Worm (Caenorhabditis elegans) whole organism, mixed stage, embryonic: Measurements from ENCODE around the gene nhr-178.
A peak's percentile ranks its signal among the peaks of the same experiment; 100 is the strongest.

Experiments used
- M03D4.4 ChIP-seq: sonication (generic microtip); optimal IDR thresholded peaks from 2 replicates; lab custom pipeline; 2017; ENCODE audit warnings: mild to moderate bottlenecking, missing genetic modification characterization, missing compliant biosample characterization
- blmp-1 ChIP-seq: fragments of 150-350 bp; optimal IDR thresholded peaks from 2 replicates; lab custom pipeline; 2014; ENCODE audit warnings: missing biosample characterization, missing genetic modification characterization
- ceh-39 ChIP-seq: fragments of 150-350 bp; optimal IDR thresholded peaks from 2 replicates; lab custom pipeline; 2014; ENCODE audit warnings: missing biosample characterization, missing genetic modification characterization
- ceh-43 ChIP-seq: fragments of 200-800 bp; sonication (Bioruptor generic); optimal IDR thresholded peaks from 2 replicates; lab custom pipeline; 2018; ENCODE audit warnings: mild to moderate bottlenecking, missing genetic modification characterization, moderate library complexity, missing compliant biosample characterization
- ceh-83 ChIP-seq: fragments of 200-800 bp; sonication (Bioruptor generic); optimal IDR thresholded peaks from 2 replicates; lab custom pipeline; 2018; ENCODE audit warnings: mild to moderate bottlenecking, missing genetic modification characterization, missing compliant biosample characterization
- ces-1 ChIP-seq: fragments of 150-350 bp; optimal IDR thresholded peaks from 2 replicates; lab custom pipeline; 2014; ENCODE audit warnings: missing biosample characterization, missing genetic modification reagents, missing genetic modification characterization
- cnd-1 ChIP-seq: fragments of 200-800 bp; sonication (Bioruptor generic); optimal IDR thresholded peaks from 2 replicates; lab custom pipeline; 2018; ENCODE audit warnings: mild to moderate bottlenecking, missing genetic modification characterization, missing compliant biosample characterization
- drap-1 ChIP-seq: fragments of 200-800 bp; sonication (Bioruptor generic); optimal IDR thresholded peaks from 3 replicates; lab custom pipeline; 2018; ENCODE audit warnings: mild to moderate bottlenecking, missing genetic modification characterization, missing compliant biosample characterization
- elt-1 ChIP-seq: sonication (generic microtip); optimal IDR thresholded peaks from 2 replicates; lab custom pipeline; 2017; ENCODE audit warnings: missing genetic modification characterization, mild to moderate bottlenecking, missing compliant biosample characterization, antibody characterized with exemption, moderate library complexity, borderline replicate concordance; ENCODE audit not compliant: insufficient read depth
- elt-3 ChIP-seq: fragments of 150-350 bp; optimal IDR thresholded peaks from 2 replicates; lab custom pipeline; 2014; ENCODE audit warnings: missing biosample characterization, missing genetic modification characterization
- flh-1 ChIP-seq: fragments of 200-800 bp; sonication (Bioruptor generic); optimal IDR thresholded peaks from 2 replicates; lab custom pipeline; 2018; ENCODE audit warnings: mild to moderate bottlenecking, missing genetic modification characterization, moderate library complexity, missing compliant biosample characterization
- ham-2 ChIP-seq: fragments of 200-800 bp; sonication (Bioruptor generic); optimal IDR thresholded peaks from 2 replicates; lab custom pipeline; 2018; ENCODE audit warnings: mild to moderate bottlenecking, missing genetic modification characterization, missing compliant biosample characterization
- hlh-1 ChIP-seq: fragments of 150-350 bp; optimal IDR thresholded peaks from 2 replicates; lab custom pipeline; 2014; ENCODE audit warnings: missing biosample characterization, missing genetic modification reagents, missing genetic modification characterization
- lin-13 ChIP-seq: fragments of 150-350 bp; optimal IDR thresholded peaks from 2 replicates; lab custom pipeline; 2014; ENCODE audit warnings: missing biosample characterization, missing genetic modification characterization
- lin-32 ChIP-seq: fragments of 200-800 bp; sonication (Bioruptor generic); optimal IDR thresholded peaks from 2 replicates; lab custom pipeline; 2018; ENCODE audit warnings: mild to moderate bottlenecking, missing genetic modification characterization, missing compliant biosample characterization
- lsy-2 ChIP-seq: fragments of 150-350 bp; optimal IDR thresholded peaks from 2 replicates; lab custom pipeline; 2014; ENCODE audit warnings: missing biosample characterization, missing genetic modification characterization
- mab-5 ChIP-seq: fragments of 150-350 bp; optimal IDR thresholded peaks from 2 replicates; lab custom pipeline; 2014; ENCODE audit warnings: missing biosample characterization, missing genetic modification characterization
- mep-1 ChIP-seq: fragments of 150-350 bp; optimal IDR thresholded peaks from 2 replicates; lab custom pipeline; 2017; ENCODE audit warnings: missing biosample characterization, missing genetic modification reagents, missing genetic modification characterization, inconsistent platforms
- mls-2 ChIP-seq: sonication (generic microtip); optimal IDR thresholded peaks from 2 replicates; lab custom pipeline; 2016; ENCODE audit warnings: mild to moderate bottlenecking, missing genetic modification characterization, moderate library complexity, missing compliant biosample characterization
- nhr-2 ChIP-seq: fragments of 150-350 bp; optimal IDR thresholded peaks from 2 replicates; lab custom pipeline; 2014; ENCODE audit warnings: missing biosample characterization, missing genetic modification characterization
- nhr-237 ChIP-seq: fragments of 150-350 bp; optimal IDR thresholded peaks from 2 replicates; lab custom pipeline; 2014; ENCODE audit warnings: missing biosample characterization, missing genetic modification characterization
- nhr-28 ChIP-seq: fragments of 150-350 bp; optimal IDR thresholded peaks from 2 replicates; lab custom pipeline; 2014; ENCODE audit warnings: missing biosample characterization, missing genetic modification characterization
- nhr-76 ChIP-seq: sonication (generic microtip); optimal IDR thresholded peaks from 2 replicates; lab custom pipeline; 2017; ENCODE audit warnings: missing biosample characterization, missing genetic modification characterization
- pha-4 ChIP-seq: fragments of 150-350 bp; optimal IDR thresholded peaks from 2 replicates; lab custom pipeline; 2018; ENCODE audit warnings: missing biosample characterization, missing genetic modification reagents, missing genetic modification characterization
- snpc-4 ChIP-seq: fragments of 150-350 bp; optimal IDR thresholded peaks from 2 replicates; lab custom pipeline; 2014; ENCODE audit warnings: missing biosample characterization, missing genetic modification characterization
- sptf-1 ChIP-seq: sonication (generic microtip); optimal IDR thresholded peaks from 2 replicates; lab custom pipeline; 2017; ENCODE audit warnings: mild to moderate bottlenecking, missing genetic modification characterization, moderate library complexity, missing compliant biosample characterization
- tbx-8 ChIP-seq: fragments of 200-800 bp; sonication (Bioruptor generic); optimal IDR thresholded peaks from 2 replicates; lab custom pipeline; 2018; ENCODE audit warnings: mild to moderate bottlenecking, missing genetic modification characterization, moderate library complexity, missing compliant biosample characterization
- unc-120 ChIP-seq: sonication (generic microtip); optimal IDR thresholded peaks from 2 replicates; lab custom pipeline; 2017; ENCODE audit warnings: missing genetic modification characterization, missing compliant biosample characterization; ENCODE audit not compliant: poor library complexity, severe bottlenecking
- unc-39 ChIP-seq: fragments of 150-350 bp; optimal IDR thresholded peaks from 2 replicates; lab custom pipeline; 2014; ENCODE audit warnings: missing biosample characterization, missing genetic modification characterization
- unc-62 ChIP-seq: fragments of 150-350 bp; optimal IDR thresholded peaks from 2 replicates; lab custom pipeline; 2014; ENCODE audit warnings: missing biosample characterization, missing genetic modification reagents, missing genetic modification characterization
- zip-8 ChIP-seq: fragments of 150-350 bp; optimal IDR thresholded peaks from 2 replicates; lab custom pipeline; 2014; ENCODE audit warnings: missing biosample characterization, missing genetic modification characterization
- ztf-11 ChIP-seq: fragments of 150-350 bp; optimal IDR thresholded peaks from 2 replicates; lab custom pipeline; 2014; ENCODE audit warnings: missing biosample characterization, missing genetic modification characterization

Gene nhr-178

ce11 chrV:1577092-1577709 is 30.6 kb downstream of the nhr-178 start:
- peak; percentile 72 for TF ChIP-seq nhr-2 (tag; lab: Kevin White, UChicago)
- TF ChIP-seq ces-1 (GFP tag; lab: Kevin White, UChicago) = no peak
- TF ChIP-seq lsy-2 (tag; lab: Kevin White, UChicago) = no peak
- no peak for TF ChIP-seq mls-2 (tag; lab: Kevin White, UChicago)
- TF ChIP-seq M03D4.4 (tag; lab: Kevin White, UChicago) = peak; percentile 49
- peak; percentile 24 for TF ChIP-seq ceh-43 (GFP tag; lab: Kevin White, UChicago)
- peak; percentile 32 for TF ChIP-seq ceh-83 (GFP tag; lab: Kevin White, UChicago)
- TF ChIP-seq, all 35 proteins: peak for 4

- TF ChIP-seq unc-120 (tag; lab: Kevin White, UChicago) = peak; percentile 46
- TF ChIP-seq ces-1 (GFP tag; lab: Kevin White, UChicago) = no peak
- peak; percentile 36 for TF ChIP-seq lin-13 (tag; lab: Kevin White, UChicago)
- TF ChIP-seq M03D4.4 (tag; lab: Kevin White, UChicago) = peak; percentile 44
- peak; percentile 91 for TF ChIP-seq cnd-1 (tag; lab: Kevin White, UChicago)
- TF ChIP-seq ceh-83 (GFP tag; lab: Kevin White, UChicago) = no peak
- TF ChIP-seq unc-39 = no peak
- TF ChIP-seq ztf-11 = no peak
- no peak for TF ChIP-seq nhr-2 (tag; lab: Kevin White, UChicago)
- TF ChIP-seq mab-5 (tag; lab: Kevin White, UChicago) = peak; percentile 8
- TF ChIP-seq snpc-4 = no peak
- peak; percentile 37 for TF ChIP-seq mep-1 (tag; lab: Kevin White, UChicago)
- TF ChIP-seq sptf-1 (tag; lab: Kevin White, UChicago) = no peak
- no peak for TF ChIP-seq mls-2 (tag; lab: Kevin White, UChicago)
- TF ChIP-seq hlh-1 (tag; lab: Kevin White, UChicago) = peak; percentile 98
- TF ChIP-seq lin-32 = peak; percentile 52
- TF ChIP-seq unc-62 (GFP tag; lab: Kevin White, UChicago) = peak; percentile 86
- no peak for TF ChIP-seq ceh-43 (GFP tag; lab: Kevin White, UChicago)
- TF ChIP-seq, all 35 proteins: peak for 9
Observed at ce11 chrV:1575493-1576084, 32.2 kb downstream of the nhr-178 start.

- TF ChIP-seq nhr-2 (tag; lab: Kevin White, UChicago) (peak; percentile 91), cnd-1 (tag; lab: Kevin White, UChicago) (no peak), ceh-43 (GFP tag; lab: Kevin White, UChicago) (no peak), unc-39 (no peak), nhr-76 (no peak), elt-1 (tag; lab: Kevin White, UChicago) (no peak), ceh-83 (GFP tag; lab: Kevin White, UChicago) (no peak), flh-1 (no peak), unc-120 (tag; lab: Kevin White, UChicago) (no peak), sptf-1 (tag; lab: Kevin White, UChicago) (no peak), zip-8 (tag; lab: Kevin White, UChicago) (peak; percentile 57)
Observed at ce11 chrV:1574599-1574998, 33.2 kb downstream of the nhr-178 start.

- peak; percentile 66 for TF ChIP-seq nhr-2 (tag; lab: Kevin White, UChicago)
- no peak for TF ChIP-seq elt-3 (tag; lab: Kevin White, UChicago)
- peak; percentile 18 for TF ChIP-seq unc-62 (GFP tag; lab: Kevin White, UChicago)
- no peak for TF ChIP-seq pha-4
- peak; percentile 99 for TF ChIP-seq lin-32
- peak; percentile 4 for TF ChIP-seq hlh-1 (tag; lab: Kevin White, UChicago)
- TF ChIP-seq cnd-1 (tag; lab: Kevin White, UChicago) = peak; percentile 62
- TF ChIP-seq, all 35 proteins: peak for 5
Observed at ce11 chrV:1572585-1572984, 35.2 kb downstream of the nhr-178 start.

ce11 chrV:1570679-1571078 is 37.1 kb downstream of the nhr-178 start:
- TF ChIP-seq ham-2 = no peak
- TF ChIP-seq hlh-1 (tag; lab: Kevin White, UChicago) = peak; percentile 49
- TF ChIP-seq blmp-1 (tag; lab: Kevin White, UChicago) = no peak
- TF ChIP-seq nhr-2 (tag; lab: Kevin White, UChicago) = peak; percentile 38
- no peak for TF ChIP-seq nhr-28 (tag; lab: Kevin White, UChicago)
- TF ChIP-seq nhr-237 (tag; lab: Kevin White, UChicago) = no peak
- no peak for TF ChIP-seq zip-8 (tag; lab: Kevin White, UChicago)
- no peak for TF ChIP-seq tbx-8 (GFP tag; lab: Kevin White, UChicago)
- TF ChIP-seq ceh-43 (GFP tag; lab: Kevin White, UChicago) = no peak
- no peak for TF ChIP-seq lin-32
- no peak for TF ChIP-seq nhr-76
- no peak for TF ChIP-seq lsy-2 (tag; lab: Kevin White, UChicago)
- peak; percentile 68 for TF ChIP-seq unc-62 (GFP tag; lab: Kevin White, UChicago)
- TF ChIP-seq unc-120 (tag; lab: Kevin White, UChicago) = no peak
- no peak for TF ChIP-seq mls-2 (tag; lab: Kevin White, UChicago)
- TF ChIP-seq drap-1 = no peak
- TF ChIP-seq elt-3 (tag; lab: Kevin White, UChicago) = no peak
- peak; percentile 56 for TF ChIP-seq mep-1 (tag; lab: Kevin White, UChicago)
- peak; percentile 24 for TF ChIP-seq M03D4.4 (tag; lab: Kevin White, UChicago)
- TF ChIP-seq ceh-83 (GFP tag; lab: Kevin White, UChicago) = no peak
- TF ChIP-seq sptf-1 (tag; lab: Kevin White, UChicago) = no peak
- TF ChIP-seq mab-5 (tag; lab: Kevin White, UChicago) = no peak
- TF ChIP-seq ceh-39 (tag; lab: Kevin White, UChicago) = peak; percentile 68
- TF ChIP-seq ces-1 (GFP tag; lab: Kevin White, UChicago) = no peak
- no peak for TF ChIP-seq lin-13 (tag; lab: Kevin White, UChicago)
- peak; percentile 11 for TF ChIP-seq ztf-11
- TF ChIP-seq snpc-4 = no peak
- TF ChIP-seq cnd-1 (tag; lab: Kevin White, UChicago) = peak; percentile 54
- no peak for TF ChIP-seq unc-39
- TF ChIP-seq elt-1 (tag; lab: Kevin White, UChicago) = peak; percentile 39
